Fruit fly (Drosophila melanogaster): Measurements from ENCODE around the gene CG44532.

Gene CG44532

DNA sequence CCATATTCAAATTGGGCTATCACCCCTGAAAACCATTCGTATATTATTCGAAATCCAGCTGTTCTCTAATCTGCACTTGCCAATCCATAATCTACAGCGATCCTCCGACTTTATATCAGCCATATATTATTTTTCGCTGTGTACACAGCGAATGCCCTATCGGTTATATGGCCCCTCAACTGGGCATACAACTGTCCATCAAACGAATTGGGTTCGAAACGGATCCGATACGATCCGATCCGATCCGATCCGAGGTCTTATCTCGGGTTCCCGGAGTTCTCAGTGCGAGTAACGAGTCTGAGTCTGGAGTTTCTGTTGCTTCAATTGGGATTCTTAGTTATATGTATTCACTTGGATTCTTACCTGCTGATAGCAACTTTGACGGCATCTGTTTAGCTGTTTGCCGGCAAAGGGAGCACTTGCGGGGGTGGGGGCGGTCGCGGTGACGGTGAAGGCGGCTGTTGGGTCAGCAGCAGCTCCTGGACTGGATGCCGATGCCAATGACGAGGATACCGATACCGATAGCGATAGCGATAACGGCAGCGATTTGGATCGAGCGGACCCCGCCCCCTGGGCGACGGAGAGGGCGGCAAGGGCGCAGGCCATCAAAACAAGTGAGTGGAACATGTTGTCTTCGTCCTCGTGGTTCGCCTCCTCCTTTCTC, 28.2 kb upstream of the CG44532 start:
- TF ChIP-seq CG32121 (GFP tag; IDR thresholded peaks at IDR 0.05) (no peak), gl (tag; optimal IDR thresholded peaks at IDR 0.05) (no peak), CG12605 (GFP tag; IDR thresholded peaks at IDR 0.05) (no peak), Pif1B (GFP tag; optimal IDR thresholded peaks at IDR 0.05) (no peak), CG14655 (GFP tag; optimal IDR thresholded peaks at IDR 0.05) (no peak), Ets98B (GFP tag; IDR thresholded peaks at IDR 0.05) (no peak), EcR (GFP tag; optimal IDR thresholded peaks at IDR 0.05) (no peak), CG8301 (tag; optimal IDR thresholded peaks at IDR 0.05) (no peak), CG9948 (tag; optimal IDR thresholded peaks at IDR 0.05) (no peak), D1 (tag; optimal IDR thresholded peaks at IDR 0.05) (no peak), CG15710 (tag; optimal IDR thresholded peaks at IDR 0.05) (no peak), CG10348 (GFP tag; IDR thresholded peaks at IDR 0.05) (no peak), fd96Ca (GFP tag; IDR thresholded peaks at IDR 0.05) (no peak), CG17806 (tag; optimal IDR thresholded peaks at IDR 0.05) (no peak), Snoo (tag; optimal IDR thresholded peaks at IDR 0.05) (no peak), CG13204 (GFP tag; optimal IDR thresholded peaks at IDR 0.05) (no peak)

DNA sequence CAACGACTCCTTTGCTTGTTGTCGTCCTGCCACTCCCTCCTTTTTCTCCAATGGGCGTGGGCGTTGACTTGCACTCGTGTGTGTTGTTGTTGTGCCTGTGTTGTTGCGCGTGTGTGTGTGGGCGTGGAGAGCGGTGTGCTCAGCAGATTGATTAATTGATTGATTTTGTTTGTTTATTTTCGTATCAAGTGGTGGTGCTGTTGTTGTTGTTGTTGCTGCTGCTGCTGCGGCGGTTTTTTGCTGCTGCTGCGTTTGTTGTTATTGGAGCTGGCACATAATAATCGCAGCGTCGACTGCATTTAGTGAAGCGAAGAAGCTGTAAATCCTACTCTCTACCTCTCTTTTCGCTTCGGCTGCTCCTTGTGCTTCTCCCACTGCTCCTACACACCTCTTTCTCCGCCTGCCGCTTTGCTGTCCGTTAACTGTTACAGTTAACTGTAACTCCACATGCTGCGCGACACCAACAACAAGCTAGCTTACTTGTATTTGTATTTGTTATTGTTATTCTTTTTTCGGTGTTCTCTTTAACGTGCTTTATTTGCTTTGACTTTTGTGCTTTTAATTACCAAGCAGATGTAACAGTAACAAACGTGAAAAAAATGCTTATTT, 27.5 kb upstream of the CG44532 start:
- no peak for TF ChIP-seq CG8301 (tag; optimal IDR thresholded peaks at IDR 0.05)
- no peak for TF ChIP-seq CG8159 (tag; optimal IDR thresholded peaks at IDR 0.05)
- peak; percentile 31 for TF ChIP-seq gl (tag; optimal IDR thresholded peaks at IDR 0.05)
- TF ChIP-seq CG12605 (GFP tag; IDR thresholded peaks at IDR 0.05): peak; percentile 67; the same call in 1 of the 2 replicates
- peak; percentile 40; the same call in 1 of the 3 replicates for TF ChIP-seq CG4496 (GFP tag; IDR thresholded peaks at IDR 0.05)
- peak; percentile 68 for TF ChIP-seq CG13204 (GFP tag; optimal IDR thresholded peaks at IDR 0.05)
- TF ChIP-seq CG34367 (tag; optimal IDR thresholded peaks at IDR 0.05): peak; percentile 27
- peak; percentile 27 for TF ChIP-seq CG14655 (GFP tag; optimal IDR thresholded peaks at IDR 0.05)
- no peak for TF ChIP-seq CG10348 (GFP tag; IDR thresholded peaks at IDR 0.05)

DNA sequence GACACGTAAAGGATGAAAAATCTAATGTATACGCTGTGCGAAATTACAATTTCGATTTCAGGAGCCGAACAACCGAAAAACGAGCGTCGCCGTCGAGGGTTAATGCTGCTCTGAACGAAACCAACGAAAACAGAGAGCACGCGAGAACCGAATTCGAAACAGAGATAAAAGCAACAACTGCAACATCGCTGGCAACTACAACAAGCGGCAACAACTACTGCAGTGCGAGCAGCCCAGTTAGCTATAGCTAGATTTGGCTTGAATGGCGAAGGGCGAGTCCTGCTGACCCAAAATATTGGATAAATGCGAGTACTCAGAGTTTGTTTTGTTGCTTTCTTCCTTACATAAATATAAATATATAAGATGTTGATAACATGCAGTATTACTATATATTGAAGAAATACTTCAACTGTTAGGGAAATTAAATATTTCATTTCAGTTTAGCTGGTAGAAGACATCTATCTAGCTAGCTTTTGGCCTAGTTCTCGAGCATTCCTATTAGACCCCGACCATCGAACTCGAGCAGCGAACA, 26.9 kb upstream of the CG44532 start, which contains the start of gene fend:
fend (minus strand) TSS at position 178 of the 532 bp plus-strand sequence.
- TF ChIP-seq Pif1B (GFP tag; optimal IDR thresholded peaks at IDR 0.05): peak; percentile 49
- no peak for TF ChIP-seq rn (GFP tag; IDR thresholded peaks at IDR 0.05)
- TF ChIP-seq CG34367 (tag; optimal IDR thresholded peaks at IDR 0.05): peak; percentile 41
- TF ChIP-seq CG9948 (tag; optimal IDR thresholded peaks at IDR 0.05): peak; percentile 2
- no peak for TF ChIP-seq Pif1A (GFP tag; optimal IDR thresholded peaks at IDR 0.05)
- TF ChIP-seq CG8301 (tag; optimal IDR thresholded peaks at IDR 0.05): peak; percentile 43
- no peak for TF ChIP-seq gl (tag; optimal IDR thresholded peaks at IDR 0.05)
- TF ChIP-seq CG15710 (tag; optimal IDR thresholded peaks at IDR 0.05): peak; percentile 52
- peak; percentile 7 for TF ChIP-seq Snoo (tag; optimal IDR thresholded peaks at IDR 0.05)
- no peak for TF ChIP-seq Ets98B (GFP tag; IDR thresholded peaks at IDR 0.05)
- no peak for TF ChIP-seq D1 (tag; optimal IDR thresholded peaks at IDR 0.05)
- peak; percentile 49 for TF ChIP-seq CG14655 (GFP tag; optimal IDR thresholded peaks at IDR 0.05)
- TF ChIP-seq CG12605 (GFP tag; IDR thresholded peaks at IDR 0.05): no peak
- TF ChIP-seq EcR (GFP tag; optimal IDR thresholded peaks at IDR 0.05): no peak
- TF ChIP-seq CG8159 (tag; optimal IDR thresholded peaks at IDR 0.05): peak; percentile 62
- 0 out of 2 replicates have a peak, but pooled peaks have one; percentile 27 for TF ChIP-seq CG32121 (GFP tag; IDR thresholded peaks at IDR 0.05)
- no peak for TF ChIP-seq CG10348 (GFP tag; IDR thresholded peaks at IDR 0.05)
- TF ChIP-seq CG13204 (GFP tag; optimal IDR thresholded peaks at IDR 0.05): no peak

- peak; percentile 13; the same call in 1 of the 2 replicates for TF ChIP-seq CG32121 (GFP tag; IDR thresholded peaks at IDR 0.05)
- TF ChIP-seq CG8159 (tag; optimal IDR thresholded peaks at IDR 0.05): peak; percentile 5
- TF ChIP-seq CG14655 (GFP tag; optimal IDR thresholded peaks at IDR 0.05): peak; percentile 6
- TF ChIP-seq CG4496 (GFP tag; IDR thresholded peaks at IDR 0.05): 0 out of 3 replicates have a peak, but pooled peaks have one; percentile 6
- TF ChIP-seq D1 (tag; optimal IDR thresholded peaks at IDR 0.05): no peak
- TF ChIP-seq EcR (GFP tag; optimal IDR thresholded peaks at IDR 0.05): no peak
- no peak for TF ChIP-seq gl (tag; optimal IDR thresholded peaks at IDR 0.05)
- no peak for TF ChIP-seq CG17806 (tag; optimal IDR thresholded peaks at IDR 0.05)
- TF ChIP-seq rn (GFP tag; IDR thresholded peaks at IDR 0.05): no peak
Observed at dm6 chrX:9136776-9137550, 24.9 kb upstream of the CG44532 start.

- peak; percentile 46; the same call in 2 of the 3 replicates for TF ChIP-seq fd96Ca (GFP tag; IDR thresholded peaks at IDR 0.05)
- TF ChIP-seq CG32121 (GFP tag; IDR thresholded peaks at IDR 0.05): peak; percentile 59
- TF ChIP-seq CG4496 (GFP tag; IDR thresholded peaks at IDR 0.05): peak; percentile 42; the same call in 1 of the 3 replicates
- TF ChIP-seq CG13204 (GFP tag; optimal IDR thresholded peaks at IDR 0.05): peak; percentile 79
- TF ChIP-seq CG15710 (tag; optimal IDR thresholded peaks at IDR 0.05): peak; percentile 31
- TF ChIP-seq Ets98B (GFP tag; IDR thresholded peaks at IDR 0.05): peak; percentile 60
- no peak for TF ChIP-seq D1 (tag; optimal IDR thresholded peaks at IDR 0.05)
- TF ChIP-seq gl (tag; optimal IDR thresholded peaks at IDR 0.05): peak; percentile 79
- TF ChIP-seq CG8159 (tag; optimal IDR thresholded peaks at IDR 0.05): peak; percentile 16
- no peak for TF ChIP-seq Pif1A (GFP tag; optimal IDR thresholded peaks at IDR 0.05)
- no peak for TF ChIP-seq EcR (GFP tag; optimal IDR thresholded peaks at IDR 0.05)
- TF ChIP-seq rn (GFP tag; IDR thresholded peaks at IDR 0.05): no peak
- TF ChIP-seq CG9948 (tag; optimal IDR thresholded peaks at IDR 0.05): no peak
- TF ChIP-seq CG34367 (tag; optimal IDR thresholded peaks at IDR 0.05): no peak
- peak; percentile 61 for TF ChIP-seq CG14655 (GFP tag; optimal IDR thresholded peaks at IDR 0.05)
- peak; percentile 16 for TF ChIP-seq CG17806 (tag; optimal IDR thresholded peaks at IDR 0.05)
- TF ChIP-seq CG12605 (GFP tag; IDR thresholded peaks at IDR 0.05): peak; percentile 48; the same call in 1 of the 2 replicates
- TF ChIP-seq CG8301 (tag; optimal IDR thresholded peaks at IDR 0.05): peak; percentile 18
- no peak for TF ChIP-seq CG10348 (GFP tag; IDR thresholded peaks at IDR 0.05)
- no peak for TF ChIP-seq Snoo (tag; optimal IDR thresholded peaks at IDR 0.05)
- no peak for TF ChIP-seq Pif1B (GFP tag; optimal IDR thresholded peaks at IDR 0.05)
Observed at dm6 chrX:9139138-9139537, 22.8 kb upstream of the CG44532 start.

Measured in whole organism, pupa.